Fruit fly (Drosophila melanogaster): ENCODE results near the gene Prosalpha2.

Prosalpha2 gene

dm6 chr3R:12429120-12429610 is 2.0 kb upstream of the Prosalpha2 start, which contains the start of the genes CG5641 and CG5245 (continued):
- peak in 1 of 3 experiments; percentile 5 for TF ChIP-seq Stat92E (GFP tag; optimal IDR thresholded peaks at IDR 0.05)
- TF ChIP-seq zfh1 (GFP tag; IDR thresholded peaks at IDR 0.05) = 0 out of 3 replicates have a peak, but pooled peaks have one; percentile 10
- no peak for TF ChIP-seq CG9727 (GFP tag; optimal IDR thresholded peaks at IDR 0.05)
- no peak for TF ChIP-seq CG3163 (GFP tag; optimal IDR thresholded peaks at IDR 0.05)
- TF ChIP-seq Lhr (GFP tag; optimal IDR thresholded peaks at IDR 0.05) = peak; percentile 31
- TF ChIP-seq CG1603 (tag; optimal IDR thresholded peaks at IDR 0.05) = peak; percentile 11
- TF ChIP-seq Ets97D (GFP tag; optimal IDR thresholded peaks at IDR 0.05) = peak; percentile 23
- TF ChIP-seq klu (GFP tag; IDR thresholded peaks at IDR 0.05) = no peak
- no peak for TF ChIP-seq kah (GFP tag; optimal IDR thresholded peaks at IDR 0.05)
- no peak for TF ChIP-seq Lpt (GFP tag; optimal IDR thresholded peaks at IDR 0.05)
- no peak for TF ChIP-seq schlank (tag; optimal IDR thresholded peaks at IDR 0.05)
- no peak for TF ChIP-seq vnd (GFP tag; IDR thresholded peaks at IDR 0.05; ENCODE audit: partially characterized antibody)
- no peak for TF ChIP-seq fd102C (GFP tag; optimal IDR thresholded peaks at IDR 0.05)
- 0 out of 3 replicates have a peak, but pooled peaks have one; percentile 12 for TF ChIP-seq Opbp (GFP tag; IDR thresholded peaks at IDR 0.05; ENCODE audit: partially characterized antibody)
- no peak for TF ChIP-seq CG6272 (GFP tag; IDR thresholded peaks at IDR 0.05)
- TF ChIP-seq dmrt11E (tag; optimal IDR thresholded peaks at IDR 0.05) = no peak
- TF ChIP-seq Dek (tag; optimal IDR thresholded peaks at IDR 0.05) = no peak
- TF ChIP-seq ap (GFP tag; IDR thresholded peaks at IDR 0.05) = no peak
- no peak for TF ChIP-seq pros (GFP tag; optimal IDR thresholded peaks at IDR 0.05)
- no peak for TF ChIP-seq CG17359 (tag; optimal IDR thresholded peaks at IDR 0.05)
- TF ChIP-seq fu2 (GFP tag; optimal IDR thresholded peaks at IDR 0.05) = no peak
- no peak for TF ChIP-seq tll (GFP tag; optimal IDR thresholded peaks at IDR 0.05)
- no peak for TF ChIP-seq chn (GFP tag; optimal IDR thresholded peaks at IDR 0.05)
- TF ChIP-seq gfzf (GFP tag; optimal IDR thresholded peaks at IDR 0.05) = peak; percentile 85
- TF ChIP-seq CG8478 (optimal IDR thresholded peaks at IDR 0.05) = no peak
- TF ChIP-seq hkb (optimal IDR thresholded peaks at IDR 0.05) = peak; percentile 26
- TF ChIP-seq hkb (GFP tag; IDR thresholded peaks at IDR 0.05) = no peak
- no peak for TF ChIP-seq Camta (GFP tag; optimal IDR thresholded peaks at IDR 0.05)
- TF ChIP-seq HmgZ (tag; optimal IDR thresholded peaks at IDR 0.05) = no peak
- TF ChIP-seq sd (tag; optimal IDR thresholded peaks at IDR 0.05) = no peak
- TF ChIP-seq sens-2 (GFP tag; IDR thresholded peaks at IDR 0.05) = no peak
- no peak for TF ChIP-seq Six4 (GFP tag; optimal IDR thresholded peaks at IDR 0.05)
- no peak for TF ChIP-seq CG10462 (GFP tag; optimal IDR thresholded peaks at IDR 0.05)
- TF ChIP-seq Aef1 (GFP tag; IDR thresholded peaks at IDR 0.05) = no peak
- no peak for TF ChIP-seq GATAe (GFP tag; conservative IDR thresholded peaks at IDR 0.05)
- TF ChIP-seq trh (GFP tag; optimal IDR thresholded peaks at IDR 0.05) = no peak
- TF ChIP-seq CG13775 (GFP tag; optimal IDR thresholded peaks at IDR 0.05) = no peak
- TF ChIP-seq sr (GFP tag; IDR thresholded peaks at IDR 0.05) = no peak
- no peak for TF ChIP-seq NC2β (GFP tag; optimal IDR thresholded peaks at IDR 0.05)
- TF ChIP-seq CG9876 (GFP tag; optimal IDR thresholded peaks at IDR 0.05) = no peak
- TF ChIP-seq CG7745 (tag; optimal IDR thresholded peaks at IDR 0.05) = no peak
- no peak for TF ChIP-seq tio (GFP tag; optimal IDR thresholded peaks at IDR 0.05)
- TF ChIP-seq disco-r (GFP tag; optimal IDR thresholded peaks at IDR 0.05) = no peak
- TF ChIP-seq CG4617 (GFP tag; optimal IDR thresholded peaks at IDR 0.05; ENCODE audit: borderline replicate concordance) = peak; percentile 51
- TF ChIP-seq NK7.1 (GFP tag; optimal IDR thresholded peaks at IDR 0.05) = no peak
- TF ChIP-seq CG17912 (GFP tag; optimal IDR thresholded peaks at IDR 0.05) = no peak
- no peak for TF ChIP-seq CG10274 (GFP tag; optimal IDR thresholded peaks at IDR 0.05)
- TF ChIP-seq CG12659 (GFP tag; optimal IDR thresholded peaks at IDR 0.05) = peak; percentile 22
- peak; percentile 14 for TF ChIP-seq Sry-β (GFP tag; optimal IDR thresholded peaks at IDR 0.05)
- TF ChIP-seq insv (GFP tag; optimal IDR thresholded peaks at IDR 0.05) = peak in 1 of 2 experiments; percentile 0

Measured in whole organism, embryonic.